Worm (Caenorhabditis elegans) whole organism, L4 larva: ENCODE data around the gene tkr-3.
"Not testable (repeated sequence)": the region's sequence is repeated elsewhere in the genome, so short reads cannot be mapped to it uniquely, and the experiment has no call there.

ENCODE experiments used
- F26F4.8 ChIP-seq: fragments of 200-800 bp; sonication (Bioruptor generic); conservative IDR thresholded peaks from 2 replicates; pipeline ENCODE4 v1.3.6; 2022; ENCODE audit warnings: missing genetic modification characterization, missing compliant biosample characterization
- F37D6.2 ChIP-seq: sonication (generic microtip); optimal IDR thresholded peaks from 2 replicates; lab custom pipeline; 2016; ENCODE audit warnings: mild to moderate bottlenecking, missing genetic modification characterization, missing compliant biosample characterization
- F44E2.7 ChIP-seq: fragments of 200-800 bp; sonication (Bioruptor generic); IDR thresholded peaks from 2 replicates; pipeline ENCODE4 v2.1.2; 2022; ENCODE audit warnings: missing genetic modification characterization, missing compliant biosample characterization
- Y105C5A.15 ChIP-seq: fragments of 200-800 bp; sonication (Bioruptor generic); IDR thresholded peaks from 2 replicates; pipeline ENCODE4 v1.3.6; 2022; ENCODE audit warnings: missing genetic modification characterization, missing compliant biosample characterization
- Y48G9A.11 ChIP-seq: fragments of 200-800 bp; sonication (Bioruptor generic); IDR thresholded peaks from 2 replicates; pipeline ENCODE4 v1.3.6; 2022; ENCODE audit warnings: missing genetic modification reagents, missing genetic modification characterization, missing compliant biosample characterization
- ZK337.2 ChIP-seq: fragments of 200-800 bp; sonication (Bioruptor generic); IDR thresholded peaks from 2 replicates; pipeline ENCODE4 v1.3.6; 2022; ENCODE audit warnings: missing genetic modification reagents, missing genetic modification characterization, missing compliant biosample characterization
- aha-1 ChIP-seq: fragments of 150-350 bp; peaks from one replicate; lab custom pipeline; 2014; ENCODE audit warnings: missing biosample characterization, missing genetic modification characterization
- arid-1 ChIP-seq: fragments of 200-800 bp; sonication (Bioruptor generic); conservative IDR thresholded peaks from 2 replicates; pipeline ENCODE4 v1.3.6; 2022; ENCODE audit warnings: missing genetic modification reagents, missing genetic modification characterization, missing compliant biosample characterization
- ceh-28 ChIP-seq: fragments of 150-350 bp; optimal IDR thresholded peaks from 2 replicates; lab custom pipeline; 2014; ENCODE audit warnings: missing biosample characterization, missing genetic modification reagents, missing genetic modification characterization
- ceh-32 ChIP-seq: sonication (generic microtip); optimal IDR thresholded peaks from 2 replicates; lab custom pipeline; 2016; ENCODE audit warnings: mild to moderate bottlenecking, missing genetic modification characterization, missing compliant biosample characterization; ENCODE audit not compliant: poor library complexity
- ceh-62 ChIP-seq: sonication (generic microtip); optimal IDR thresholded peaks from 2 replicates; lab custom pipeline; 2017; ENCODE audit warnings: missing biosample characterization, missing genetic modification characterization
- daf-16 ChIP-seq, 3 experiments: sonication (generic microtip); optimal IDR thresholded peaks; 2 replicates each; lab custom pipeline; 2016 to 2017; ENCODE audit warnings: missing genetic modification characterization in 3 of 3, missing genetic modification reagents in 3 of 3, mild to moderate bottlenecking in 2 of 3, missing compliant biosample characterization in 2 of 3, missing biosample characterization in 1 of 3, moderate library complexity in 1 of 3
- dve-1 ChIP-seq: sonication (generic microtip); optimal IDR thresholded peaks from 2 replicates; lab custom pipeline; 2017; ENCODE audit warnings: antibody characterized with exemption, mild to moderate bottlenecking, missing genetic modification characterization, missing compliant biosample characterization; ENCODE audit not compliant: insufficient read depth
- lin-1 ChIP-seq: fragments of 200-800 bp; sonication (Bioruptor generic); IDR thresholded peaks from 2 replicates; pipeline ENCODE4 v1.3.6; 2022; ENCODE audit warnings: missing genetic modification reagents, missing genetic modification characterization, missing compliant biosample characterization
- lin-38 ChIP-seq: fragments of 200-800 bp; sonication (Bioruptor generic); IDR thresholded peaks from 2 replicates; pipeline ENCODE4 v1.3.6; 2022; ENCODE audit warnings: missing genetic modification reagents, missing genetic modification characterization, missing compliant biosample characterization
- lir-3 ChIP-seq: sonication (generic microtip); optimal IDR thresholded peaks from 2 replicates; lab custom pipeline; 2016; ENCODE audit warnings: mild to moderate bottlenecking, missing genetic modification characterization, missing compliant biosample characterization
- lsy-2 ChIP-seq, 2 experiments: fragments of 150-350 bp in 1 of 2; sonication (generic microtip) in 1 of 2; optimal IDR thresholded peaks; 2 replicates each; lab custom pipeline; 2014 to 2017; ENCODE audit warnings: missing biosample characterization in 2 of 2, missing genetic modification characterization in 2 of 2
- mdl-1 ChIP-seq, 2 experiments: fragments of 150-350 bp in 1 of 2; sonication (generic microtip) in 1 of 2; optimal IDR thresholded peaks; 2 replicates each; lab custom pipeline; 2014 to 2017; ENCODE audit warnings: missing biosample characterization in 2 of 2, missing genetic modification characterization in 2 of 2
- mdt-29 ChIP-seq: fragments of 200-800 bp; sonication (Bioruptor generic); IDR thresholded peaks from 2 replicates; pipeline ENCODE4 v1.3.6; 2022; ENCODE audit warnings: missing genetic modification reagents, missing genetic modification characterization, missing compliant biosample characterization
- mes-2 ChIP-seq: sonication (generic microtip); optimal IDR thresholded peaks from 2 replicates; lab custom pipeline; 2016; ENCODE audit warnings: missing genotype, mild to moderate bottlenecking, missing genetic modification characterization, missing compliant biosample characterization; ENCODE audit not compliant: poor library complexity, severe bottlenecking
- mxl-3 ChIP-seq: fragments of 200-800 bp; sonication (Bioruptor generic); optimal IDR thresholded peaks from 2 replicates; lab custom pipeline; 2018; ENCODE audit warnings: mild to moderate bottlenecking, missing genetic modification characterization, missing compliant biosample characterization
- nhr-10 ChIP-seq: fragments of 150-350 bp; optimal IDR thresholded peaks from 2 replicates; lab custom pipeline; 2014; ENCODE audit warnings: missing biosample characterization, missing genetic modification characterization
- nhr-102 ChIP-seq: sonication (generic microtip); optimal IDR thresholded peaks from 2 replicates; lab custom pipeline; 2016; ENCODE audit warnings: mild to moderate bottlenecking, missing genetic modification characterization, moderate library complexity, missing compliant biosample characterization
- nhr-11 ChIP-seq: fragments of 150-350 bp; optimal IDR thresholded peaks from 2 replicates; lab custom pipeline; 2014; ENCODE audit warnings: missing biosample characterization, missing genetic modification characterization
- nhr-48 ChIP-seq: sonication (generic microtip); optimal IDR thresholded peaks from 2 replicates; lab custom pipeline; 2016; ENCODE audit warnings: mild to moderate bottlenecking, missing genetic modification characterization, missing compliant biosample characterization
- nhr-6 ChIP-seq: fragments of 150-350 bp; optimal IDR thresholded peaks from 2 replicates; lab custom pipeline; 2014; ENCODE audit warnings: missing biosample characterization, missing genetic modification characterization
- pha-4 ChIP-seq, 2 experiments: fragments of 150-350 bp in 1 of 2; fragments of 200-800 bp in 1 of 2; sonication (Bioruptor generic) in 1 of 2; IDR thresholded peaks in 1 of 2; optimal IDR thresholded peaks in 1 of 2; 2 replicates each; pipeline versions ENCODE4 v1.3.6 to Lab custom; 2014 to 2022; ENCODE audit warnings: missing genetic modification characterization in 2 of 2, missing genetic modification reagents in 2 of 2, missing biosample characterization in 1 of 2, missing compliant biosample characterization in 1 of 2
- rbr-2 ChIP-seq: sonication (generic microtip); optimal IDR thresholded peaks from 2 replicates; lab custom pipeline; 2016; ENCODE audit warnings: missing genotype, missing genetic modification characterization, missing compliant biosample characterization
- saeg-2 ChIP-seq: fragments of 200-800 bp; sonication (Bioruptor generic); IDR thresholded peaks from 2 replicates; pipeline ENCODE4 v1.3.6; 2022; ENCODE audit warnings: missing genetic modification reagents, missing genetic modification characterization, missing compliant biosample characterization
- skn-1 ChIP-seq: fragments of 150-350 bp; optimal IDR thresholded peaks from 2 replicates; lab custom pipeline; 2014; ENCODE audit warnings: missing biosample characterization, missing genetic modification characterization
- tra-1 ChIP-seq: fragments of 200-800 bp; sonication (Bioruptor generic); IDR thresholded peaks from 2 replicates; pipeline ENCODE4 v1.3.6; 2022; ENCODE audit warnings: missing genetic modification reagents, missing genetic modification characterization, missing compliant biosample characterization
- unc-130 ChIP-seq: sonication (generic microtip); optimal IDR thresholded peaks from 2 replicates; lab custom pipeline; 2016; ENCODE audit warnings: missing genetic modification reagents, missing genetic modification characterization, missing compliant biosample characterization
- unc-62 ChIP-seq, 3 experiments: fragments of 150-350 bp in 1 of 3; sonication (generic microtip); optimal IDR thresholded peaks in 2 of 3; peaks in 1 of 3; 1 replicate in 1 of 3; 2 replicates in 2 of 3; lab custom pipeline; 2014 to 2017; ENCODE audit warnings: missing biosample characterization in 3 of 3, missing genetic modification characterization in 3 of 3, missing genetic modification reagents in 3 of 3, missing genotype in 1 of 3
- vab-7 ChIP-seq: fragments of 200-800 bp; sonication (Bioruptor generic); IDR thresholded peaks from 2 replicates; pipeline ENCODE4 v1.3.6; 2022; ENCODE audit warnings: missing genetic modification reagents, missing genetic modification characterization, missing compliant biosample characterization
- zip-11 ChIP-seq: fragments of 200-800 bp; sonication (Bioruptor generic); IDR thresholded peaks from 2 replicates; pipeline ENCODE4 v1.3.6; 2022; ENCODE audit warnings: missing genetic modification characterization, missing compliant biosample characterization

The tkr-3 gene

ce11 chrIV:5076607-5077006 is 45.3 kb downstream of the tkr-3 start:
- TF ChIP-seq mdl-1 (tag; optimal IDR thresholded peaks at IDR 0.05; lab: Kevin White, UChicago) (no peak), daf-16 (GFP tag; optimal IDR thresholded peaks at IDR 0.05; lab: Kevin White, UChicago) (peak in 1 of 2 experiments; percentile 60), daf-16 (tag; optimal IDR thresholded peaks at IDR 0.05; lab: Kevin White, UChicago) (no peak), lsy-2 (tag; optimal IDR thresholded peaks at IDR 0.05; lab: Kevin White, UChicago) (no peak), arid-1 (GFP tag; lab: Robert Waterston, UW) (no peak), ceh-28 (tag; lab: Kevin White, UChicago) (no peak), vab-7 (no peak), lir-3 (tag; lab: Kevin White, UChicago) (no peak)

DNA sequence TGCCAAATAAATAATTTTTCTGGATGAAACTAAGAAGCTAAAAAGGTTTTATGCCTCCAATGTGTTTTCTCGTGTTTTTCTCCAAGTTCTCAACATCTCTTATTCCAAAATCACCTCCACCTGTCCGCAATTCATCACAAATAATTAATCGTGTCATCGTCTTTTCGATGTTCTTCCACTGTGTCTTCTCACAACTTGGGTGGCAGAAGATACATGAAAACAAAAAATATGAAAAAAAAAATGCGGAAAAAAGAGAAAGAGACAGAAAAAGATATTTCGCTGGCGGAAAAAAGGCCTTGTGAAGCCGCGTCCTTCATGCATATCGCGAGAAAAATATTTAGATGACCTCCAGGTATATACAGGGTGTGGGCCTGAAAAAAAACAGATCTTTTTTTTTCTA is 48.1 kb downstream of the tkr-3 start:
- no peak for TF ChIP-seq unc-130 (GFP tag; lab: Kevin White, UChicago)
- peak in 1 of 2 experiments; percentile 16 for TF ChIP-seq unc-62 (GFP tag; optimal IDR thresholded peaks at IDR 0.05 in 1 of 2; lab: Kevin White, UChicago)
- TF ChIP-seq unc-62 (tag; optimal IDR thresholded peaks at IDR 0.05; lab: Kevin White, UChicago) = no peak
- TF ChIP-seq nhr-6 (tag; lab: Kevin White, UChicago) = no peak

DNA sequence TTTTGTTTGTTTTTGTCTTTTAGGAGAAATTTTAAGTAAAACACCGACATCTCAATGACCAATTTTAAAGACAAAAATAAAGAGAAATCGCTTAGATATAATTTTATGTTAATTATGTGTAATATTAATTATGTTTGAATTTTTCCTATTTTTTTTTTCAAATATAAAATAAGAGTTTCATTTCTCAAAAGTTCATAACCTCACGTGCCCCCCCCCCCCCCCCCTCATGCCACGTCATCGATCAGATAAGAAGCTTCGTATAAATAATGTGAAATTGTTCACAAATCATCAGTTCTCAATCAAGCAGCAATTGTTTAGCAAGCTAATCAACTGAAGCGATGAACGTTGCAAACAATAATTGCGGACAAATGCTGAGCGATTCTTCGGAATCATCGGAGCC is 51.3 kb downstream of the tkr-3 start, which contains the start of gene C02B10.6:
C02B10.6 (plus strand) TSS at position 301 of the 400 bp plus-strand sequence.
- not testable (repeated sequence) for TF ChIP-seq nhr-11, F44E2.7, ZK337.2

DNA sequence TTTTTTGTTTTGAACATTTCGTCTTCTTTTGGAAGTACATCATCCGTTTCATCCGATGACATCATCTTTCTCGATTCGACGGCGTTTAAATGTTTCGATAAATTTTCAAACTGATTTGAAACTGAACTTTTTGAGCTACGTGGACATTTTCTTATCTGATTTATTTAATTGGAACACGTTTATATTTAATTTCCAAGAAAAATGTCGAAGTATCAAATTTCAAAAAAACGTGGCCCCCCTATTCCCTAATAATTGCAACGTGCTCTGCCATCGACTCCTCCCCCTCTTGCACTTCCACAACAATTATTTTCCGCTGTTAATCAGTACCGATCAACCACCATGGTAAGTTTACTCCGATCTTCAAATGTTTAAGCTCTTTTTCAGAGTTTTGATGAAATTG is 53.4 kb downstream of the tkr-3 start, which contains the start of the genes R13H9.6 and rmd-6:
R13H9.6 (minus strand) TSS at position 101 of the 400 bp plus-strand sequence.
rmd-6 (plus strand) TSS at position 305 of the 400 bp plus-strand sequence.
- not testable (repeated sequence) for TF ChIP-seq mdt-29 (GFP tag; lab: Robert Waterston, UW); F37D6.2 (tag; lab: Kevin White, UChicago); nhr-11

- TF ChIP-seq aha-1; rbr-2 (tag; lab: Kevin White, UChicago); mxl-3 (GFP tag; lab: Kevin White, UChicago): not testable (repeated sequence)
Measured at ce11 chrIV:5066887-5067286, 55.0 kb downstream of the tkr-3 start, which contains the start of gene ttbk-2.2. TSS of gene ttbk-2.2 (minus strand) at chrIV:5066987.

DNA sequence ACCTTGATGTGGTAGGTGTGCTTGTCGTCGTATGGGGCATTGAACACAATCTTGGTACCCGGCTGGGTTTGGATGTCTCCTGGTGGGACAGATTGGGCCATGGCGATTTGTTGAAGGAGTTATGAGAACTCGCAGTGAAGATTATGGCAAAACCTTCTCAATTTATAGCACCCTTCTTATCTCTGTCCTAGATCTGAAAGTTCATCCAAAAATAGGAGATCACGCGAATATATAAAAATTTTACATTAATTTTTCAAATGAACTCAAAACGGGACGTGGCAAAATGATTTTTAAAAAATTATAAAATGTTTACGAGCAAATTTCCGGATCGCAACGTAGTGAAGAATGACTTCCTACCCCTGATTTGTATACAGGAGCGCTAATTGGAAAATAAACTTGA is 56.9 kb downstream of the tkr-3 start, which contains the start of gene msp-53:
msp-53 (minus strand) TSS at position 101 of the 400 bp plus-strand sequence.
- TF ChIP-seq nhr-48 (tag; lab: Kevin White, UChicago); lsy-2 (tag; optimal IDR thresholded peaks at IDR 0.05; lab: Kevin White, UChicago); nhr-10: not testable (repeated sequence)

- TF ChIP-seq tra-1 (GFP tag; lab: Robert Waterston, UW) = no peak
- no peak for TF ChIP-seq pha-4 (GFP tag; IDR thresholded peaks at IDR 0.05; lab: Robert Waterston, UW)
- TF ChIP-seq pha-4 (tag; optimal IDR thresholded peaks at IDR 0.05; lab: Kevin White, UChicago) = no peak
- no peak for TF ChIP-seq ceh-32 (tag; lab: Kevin White, UChicago)
- TF ChIP-seq dve-1 (tag; lab: Kevin White, UChicago) = peak; percentile 25
- TF ChIP-seq skn-1 (tag; lab: Kevin White, UChicago) = no peak
- TF ChIP-seq unc-130 (GFP tag; lab: Kevin White, UChicago) = peak; percentile 29
- no peak for TF ChIP-seq ceh-62 (tag; lab: Kevin White, UChicago)
- peak; percentile 43 for TF ChIP-seq mes-2 (tag; lab: Kevin White, UChicago)
- TF ChIP-seq mdt-29 (GFP tag; lab: Robert Waterston, UW) = peak; percentile 63; the same call in 1 of the 2 replicates
- no peak for TF ChIP-seq F26F4.8 (GFP tag; lab: Robert Waterston, UW)
- TF ChIP-seq nhr-102 (tag; lab: Kevin White, UChicago) = peak; percentile 50
- 0 out of 2 replicates have a peak, but pooled peaks have one; percentile 16 for TF ChIP-seq Y48G9A.11
- no peak for TF ChIP-seq zip-11 (GFP tag; lab: Robert Waterston, UW)
- 0 out of 2 replicates have a peak, but pooled peaks have one; percentile 35 for TF ChIP-seq Y105C5A.15 (GFP tag; lab: Robert Waterston, UW)
- no peak for TF ChIP-seq nhr-11
- TF ChIP-seq saeg-2 (GFP tag; lab: Robert Waterston, UW) = no peak
- TF ChIP-seq lin-38 (GFP tag; lab: Robert Waterston, UW) = peak; percentile 36; the same call in 1 of the 2 replicates
- TF ChIP-seq arid-1 (GFP tag; lab: Robert Waterston, UW) = no peak
- no peak for TF ChIP-seq unc-62 (GFP tag; optimal IDR thresholded peaks at IDR 0.05 in 1 of 2; lab: Kevin White, UChicago)
- no peak for TF ChIP-seq unc-62 (tag; optimal IDR thresholded peaks at IDR 0.05; lab: Kevin White, UChicago)
- no peak for TF ChIP-seq lin-1
Measured at ce11 chrIV:5063297-5063696, 58.6 kb downstream of the tkr-3 start.
